Worm (Caenorhabditis elegans) whole organism, L2 larva: Measurements from ENCODE around the gene spp-27.

Experiments
- C34F6.9 ChIP-seq: fragments of 150-350 bp; optimal IDR thresholded peaks from 2 replicates; lab custom pipeline; 2014; ENCODE audit warnings: missing biosample characterization, missing genetic modification characterization
- R02D3.7 ChIP-seq: fragments of 150-350 bp; optimal IDR thresholded peaks from 2 replicates; lab custom pipeline; 2014; ENCODE audit warnings: missing biosample characterization, missing genetic modification characterization
- Y55F3AM.14 ChIP-seq: fragments of 200-800 bp; sonication (Bioruptor generic); optimal IDR thresholded peaks from 2 replicates; lab custom pipeline; 2018; ENCODE audit warnings: mild to moderate bottlenecking, missing genetic modification characterization, missing compliant biosample characterization
- alr-1 ChIP-seq: fragments of 150-350 bp; optimal IDR thresholded peaks from 2 replicates; lab custom pipeline; 2014; ENCODE audit warnings: missing biosample characterization, missing genetic modification characterization
- aly-2 ChIP-seq: fragments of 150-350 bp; optimal IDR thresholded peaks from 2 replicates; lab custom pipeline; 2014; ENCODE audit warnings: missing biosample characterization, missing genetic modification characterization
- blmp-1 ChIP-seq: sonication (generic microtip); optimal IDR thresholded peaks from 2 replicates; lab custom pipeline; 2017; ENCODE audit warnings: missing genetic modification characterization, mild to moderate bottlenecking, missing compliant biosample characterization, antibody characterized with exemption, moderate library complexity; ENCODE audit not compliant: insufficient read depth
- dmd-4 ChIP-seq: sonication (generic microtip); optimal IDR thresholded peaks from 2 replicates; lab custom pipeline; 2017; ENCODE audit warnings: missing biosample characterization, missing genetic modification characterization
- egl-27 ChIP-seq: sonication (generic microtip); optimal IDR thresholded peaks from 3 replicates; lab custom pipeline; 2017; ENCODE audit warnings: missing biosample characterization, missing genetic modification reagents, missing genetic modification characterization
- elt-1 ChIP-seq: fragments of 150-350 bp; optimal IDR thresholded peaks from 2 replicates; lab custom pipeline; 2014; ENCODE audit warnings: missing biosample characterization, missing genetic modification characterization
- fos-1 ChIP-seq: fragments of 150-350 bp; optimal IDR thresholded peaks from 2 replicates; lab custom pipeline; 2014; ENCODE audit warnings: missing biosample characterization, missing genetic modification characterization
- lin-11 ChIP-seq: fragments of 150-350 bp; sonication (generic microtip); optimal IDR thresholded peaks from 2 replicates; lab custom pipeline; 2014; ENCODE audit warnings: missing biosample characterization, missing genetic modification characterization, inconsistent platforms, mixed read lengths
- lin-13 ChIP-seq: fragments of 150-350 bp; optimal IDR thresholded peaks from 2 replicates; lab custom pipeline; 2014; ENCODE audit warnings: missing biosample characterization, missing genetic modification reagents, missing genetic modification characterization
- lin-39 ChIP-seq: fragments of 150-350 bp; optimal IDR thresholded peaks from 2 replicates; lab custom pipeline; 2014; ENCODE audit warnings: missing biosample characterization, missing genetic modification reagents, missing genetic modification characterization
- lsy-2 ChIP-seq, 2 experiments: fragments of 150-350 bp in 1 of 2; sonication (generic microtip) in 1 of 2; optimal IDR thresholded peaks; 2 replicates each; lab custom pipeline; 2014 to 2017; ENCODE audit warnings: missing biosample characterization in 2 of 2, missing genetic modification characterization in 2 of 2
- mab-5 ChIP-seq: fragments of 150-350 bp; optimal IDR thresholded peaks from 2 replicates; lab custom pipeline; 2014; ENCODE audit warnings: missing biosample characterization, missing genetic modification characterization
- mbf-1 ChIP-seq: sonication (generic microtip); optimal IDR thresholded peaks from 2 replicates; lab custom pipeline; 2017; ENCODE audit warnings: missing biosample characterization, missing genetic modification characterization
- nhr-10 ChIP-seq: sonication (generic microtip); optimal IDR thresholded peaks from 2 replicates; lab custom pipeline; 2017; ENCODE audit warnings: missing biosample characterization, missing genetic modification characterization
- nhr-11 ChIP-seq: fragments of 150-350 bp; optimal IDR thresholded peaks from 2 replicates; lab custom pipeline; 2014; ENCODE audit warnings: missing biosample characterization, missing genetic modification characterization
- nhr-12 ChIP-seq: fragments of 150-350 bp; optimal IDR thresholded peaks from 2 replicates; lab custom pipeline; 2014; ENCODE audit warnings: missing biosample characterization, missing genetic modification characterization
- nhr-129 ChIP-seq: fragments of 150-350 bp; optimal IDR thresholded peaks from 2 replicates; lab custom pipeline; 2014; ENCODE audit warnings: missing biosample characterization, missing genetic modification characterization
- nhr-21 ChIP-seq: fragments of 150-350 bp; optimal IDR thresholded peaks from 2 replicates; lab custom pipeline; 2014; ENCODE audit warnings: missing biosample characterization, missing genetic modification characterization
- nhr-23 ChIP-seq: fragments of 150-350 bp; optimal IDR thresholded peaks from 2 replicates; lab custom pipeline; 2014; ENCODE audit warnings: missing biosample characterization, missing genetic modification reagents, missing genetic modification characterization
- peb-1 ChIP-seq: fragments of 150-350 bp; optimal IDR thresholded peaks from 2 replicates; lab custom pipeline; 2014; ENCODE audit warnings: missing biosample characterization, missing genetic modification characterization
- sma-3 ChIP-seq: sonication (generic microtip); optimal IDR thresholded peaks from 2 replicates; lab custom pipeline; 2016; ENCODE audit warnings: missing genetic modification reagents, missing genetic modification characterization, missing compliant biosample characterization
- sma-9 ChIP-seq, 2 experiments: fragments of 150-350 bp in 1 of 2; sonication (generic microtip) in 1 of 2; optimal IDR thresholded peaks; 2 replicates each; lab custom pipeline; 2014 to 2016; ENCODE audit warnings: missing genetic modification characterization in 2 of 2, mild to moderate bottlenecking in 1 of 2, missing biosample characterization in 1 of 2, missing compliant biosample characterization in 1 of 2, missing genetic modification reagents in 1 of 2, moderate library complexity in 1 of 2
- snpc-4 ChIP-seq: fragments of 150-350 bp; optimal IDR thresholded peaks from 2 replicates; lab custom pipeline; 2014; ENCODE audit warnings: missing biosample characterization, missing genetic modification characterization
- unc-55 ChIP-seq: fragments of 150-350 bp; sonication (generic microtip); optimal IDR thresholded peaks from 3 replicates; lab custom pipeline; 2014; ENCODE audit warnings: missing biosample characterization, missing genetic modification reagents, missing genetic modification characterization
- zag-1 ChIP-seq: fragments of 150-350 bp; optimal IDR thresholded peaks from 2 replicates; lab custom pipeline; 2014; ENCODE audit warnings: missing biosample characterization, missing genetic modification characterization
- ztf-1 ChIP-seq: fragments of 200-800 bp; sonication (Bioruptor generic); conservative IDR thresholded peaks from 2 replicates; pipeline ENCODE4 v1.3.6; 2022; ENCODE audit warnings: missing genetic modification characterization, missing compliant biosample characterization
- ztf-11 ChIP-seq: sonication (generic microtip); optimal IDR thresholded peaks from 2 replicates; lab custom pipeline; 2017; ENCODE audit warnings: missing biosample characterization, missing genetic modification characterization
- ztf-4 ChIP-seq: fragments of 150-350 bp; optimal IDR thresholded peaks from 2 replicates; lab custom pipeline; 2014; ENCODE audit warnings: missing biosample characterization, missing genetic modification characterization

spp-27 gene

DNA sequence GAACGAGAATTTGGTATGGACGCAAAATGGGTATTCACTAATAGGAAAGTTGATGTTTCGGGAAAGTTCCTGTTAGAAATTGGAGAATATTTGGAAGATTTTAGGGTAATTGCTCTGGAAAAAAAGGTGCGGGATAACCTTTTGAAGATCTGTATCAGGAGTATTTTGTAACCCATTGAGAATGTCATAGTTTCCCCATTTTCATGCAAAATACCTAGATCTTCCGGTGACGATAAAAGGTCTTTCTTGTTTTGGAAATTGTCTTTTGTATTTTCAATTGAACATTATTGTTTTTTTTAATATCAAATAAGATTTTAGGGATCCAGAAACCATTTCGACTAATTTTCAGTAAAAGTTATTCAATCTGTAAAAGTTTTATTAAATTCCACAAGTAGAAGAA lies 4.7 kb upstream of the spp-27 start, which contains the start of gene spp-19:
TSS of gene spp-19 (minus strand) at position 101 of the 400 bp plus-strand sequence.
- TF ChIP-seq elt-1 (tag; lab: Kevin White, UChicago) = no peak
- TF ChIP-seq nhr-10 = no peak
- TF ChIP-seq lin-13 (GFP tag; lab: Kevin White, UChicago) = no peak
- no peak for TF ChIP-seq nhr-12
- no peak for TF ChIP-seq ztf-4 (tag; lab: Kevin White, UChicago)
- TF ChIP-seq snpc-4 = no peak
- TF ChIP-seq fos-1 (tag; lab: Kevin White, UChicago) = no peak
- TF ChIP-seq mab-5 (tag; lab: Kevin White, UChicago) = no peak
- no peak for TF ChIP-seq lin-11 (tag; lab: Kevin White, UChicago)
- no peak for TF ChIP-seq R02D3.7
- no peak for TF ChIP-seq nhr-11
- TF ChIP-seq lin-39 = no peak
- no peak for TF ChIP-seq Y55F3AM.14 (GFP tag; lab: Kevin White, UChicago)
- no peak for TF ChIP-seq aly-2 (tag; lab: Kevin White, UChicago)
- TF ChIP-seq alr-1 (tag; lab: Kevin White, UChicago) = no peak
- TF ChIP-seq ztf-11 (tag; lab: Kevin White, UChicago) = no peak
- no peak for TF ChIP-seq unc-55
- no peak for TF ChIP-seq egl-27 (tag; lab: Kevin White, UChicago)

ce11 chrV:6559585-6559984 lies 2.6 kb upstream of the spp-27 start:
- TF ChIP-seq sma-9 (GFP tag; optimal IDR thresholded peaks at IDR 0.05; lab: Kevin White, UChicago) (peak; percentile 4), sma-9 (tag; optimal IDR thresholded peaks at IDR 0.05; lab: Kevin White, UChicago) (no peak), ztf-4 (tag; lab: Kevin White, UChicago) (no peak), sma-3 (GFP tag; lab: Kevin White, UChicago) (peak; percentile 7)

DNA sequence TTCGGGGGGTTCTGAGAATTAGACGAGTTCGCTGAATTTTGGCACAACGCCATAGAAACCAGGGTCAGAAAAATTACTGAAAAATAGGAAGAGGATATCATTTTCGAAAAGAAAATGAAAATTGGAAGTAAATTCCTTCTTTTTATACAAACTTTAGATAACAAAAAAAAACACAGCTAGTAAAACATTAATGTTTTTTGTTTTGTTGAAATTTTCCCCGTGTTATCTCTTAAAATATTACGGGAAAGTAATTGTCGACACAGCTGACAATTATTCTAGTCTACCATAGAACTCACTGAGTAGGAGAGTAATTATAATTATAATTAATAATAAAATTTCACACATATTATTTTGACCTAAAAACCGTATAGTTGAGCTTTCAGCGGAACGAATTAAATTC lies 2.2 kb upstream of the spp-27 start, which contains the start of gene spp-26:
TSS of gene spp-26 (minus strand) at position 101 of the 400 bp plus-strand sequence.
- TF ChIP-seq zag-1 (tag; lab: Kevin White, UChicago) = no peak

DNA sequence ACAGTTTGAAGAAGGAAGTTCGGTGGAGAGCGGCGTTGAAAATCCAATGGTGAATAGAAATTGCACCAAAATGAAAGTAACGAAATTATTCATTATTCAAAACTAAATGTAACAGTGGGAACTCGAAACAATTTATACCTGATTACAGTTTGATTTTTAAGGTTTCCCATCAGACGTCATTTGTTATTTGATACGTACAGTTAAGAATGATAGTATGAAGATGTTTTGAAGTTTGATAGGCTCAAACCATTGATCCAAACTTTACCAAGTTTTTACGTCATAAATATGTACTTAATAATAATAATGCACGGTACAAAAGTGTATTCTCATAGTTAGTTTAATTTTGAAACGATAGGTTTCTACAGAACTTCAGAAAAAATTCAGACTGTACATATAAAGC lies 1.2 kb upstream of the spp-27 start, which contains the start of gene spp-20:
TSS of gene spp-20 (minus strand) at position 101 of the 400 bp plus-strand sequence.
- TF ChIP-seq lin-13 (GFP tag; lab: Kevin White, UChicago) (no peak), aly-2 (tag; lab: Kevin White, UChicago) (no peak), nhr-11 (no peak), snpc-4 (no peak), fos-1 (tag; lab: Kevin White, UChicago) (no peak), nhr-21 (tag; lab: Kevin White, UChicago) (no peak), peb-1 (tag; lab: Kevin White, UChicago) (no peak), C34F6.9 (tag; lab: Kevin White, UChicago) (no peak), blmp-1 (tag; lab: Kevin White, UChicago) (no peak), dmd-4 (tag; lab: Kevin White, UChicago) (no peak)
- TF ChIP-seq, all 48 proteins: peak for 0

- TF ChIP-seq lsy-2 (tag; optimal IDR thresholded peaks at IDR 0.05; lab: Kevin White, UChicago) = no peak
- no peak for TF ChIP-seq nhr-12
- TF ChIP-seq lin-13 (GFP tag; lab: Kevin White, UChicago) = no peak
- TF ChIP-seq nhr-11 = no peak
- no peak for TF ChIP-seq lin-39
- TF ChIP-seq egl-27 (tag; lab: Kevin White, UChicago) = no peak
Observed at ce11 chrV:6554308-6554707, 2.6 kb downstream of the spp-27 start, which contains the start of gene K04A8.19. TSS of gene K04A8.19 (minus strand) at chrV:6554408.

- no peak for TF ChIP-seq lin-39
- peak; percentile 19 for TF ChIP-seq sma-3 (GFP tag; lab: Kevin White, UChicago)
- peak; percentile 59 for TF ChIP-seq fos-1 (tag; lab: Kevin White, UChicago)
- TF ChIP-seq sma-9 (GFP tag; optimal IDR thresholded peaks at IDR 0.05; lab: Kevin White, UChicago) = peak; percentile 43
- TF ChIP-seq sma-9 (tag; optimal IDR thresholded peaks at IDR 0.05; lab: Kevin White, UChicago) = no peak
- peak; percentile 18 for TF ChIP-seq C34F6.9 (tag; lab: Kevin White, UChicago)
- TF ChIP-seq blmp-1 (tag; lab: Kevin White, UChicago) = no peak
- TF ChIP-seq nhr-23 (tag; lab: Kevin White, UChicago) = no peak
- peak; percentile 54 for TF ChIP-seq nhr-129 (tag; lab: Kevin White, UChicago)
- TF ChIP-seq ztf-1 = no peak
- no peak for TF ChIP-seq mbf-1 (tag; lab: Kevin White, UChicago)
Observed at ce11 chrV:6551707-6552390, 5.1 kb downstream of the spp-27 start, which contains the start of gene twk-10. TSS of gene twk-10 (plus strand) at chrV:6552340.
